Worm (Caenorhabditis elegans): ENCODE measurements around the gene tat-1.

- TF ChIP-seq unc-62 (GFP tag; optimal IDR thresholded peaks at IDR 0.05 in 1 of 2) = no peak
- TF ChIP-seq unc-62 (tag; optimal IDR thresholded peaks at IDR 0.05) = no peak
- TF ChIP-seq ztf-11 (tag; optimal IDR thresholded peaks at IDR 0.05) = no peak
- no peak for TF ChIP-seq F37D6.2 (tag; optimal IDR thresholded peaks at IDR 0.05)
- no peak for TF ChIP-seq rbr-2 (tag; optimal IDR thresholded peaks at IDR 0.05)
- TF ChIP-seq pha-4 (GFP tag; IDR thresholded peaks at IDR 0.05) = no peak
- TF ChIP-seq pha-4 (tag; optimal IDR thresholded peaks at IDR 0.05) = no peak
- no peak for TF ChIP-seq skn-1 (tag; optimal IDR thresholded peaks at IDR 0.05)
Measured at ce11 chrIII:12373306-12373705, 48.2 kb downstream of the tat-1 start.
